Fruit fly (Drosophila melanogaster) whole organism, embryonic: Measurements from ENCODE around the gene CG3347.
A peak's percentile ranks its signal among the peaks of the same experiment; 100 is the strongest.

Source experiments
- Awh ChIP-seq: fragments of 200-800 bp; sonication (Bioruptor generic); IDR thresholded peaks from 2 replicates; pipeline ENCODE4, ENCODE4 v1.3.6; 2022; ENCODE audit warnings: missing biosample characterization, missing genetic modification characterization
- Blimp-1 ChIP-seq: fragments of 200-800 bp; sonication (Bioruptor generic); optimal IDR thresholded peaks from 3 replicates; lab custom pipeline; 2018; ENCODE audit warnings: missing biosample characterization, missing genetic modification characterization, mild to moderate bottlenecking, moderate library complexity, missing genetic modification reagents
- CG10321 ChIP-seq: fragments of 200-800 bp; sonication (Bioruptor generic); IDR thresholded peaks from 2 replicates; pipeline ENCODE4 v1.3.6; 2022; ENCODE audit warnings: missing biosample characterization, missing genetic modification characterization
- CG10462 ChIP-seq: fragments of 200-800 bp; sonication (Bioruptor generic); optimal IDR thresholded peaks from 2 replicates; lab custom pipeline; 2016; ENCODE audit warnings: missing biosample characterization, missing genetic modification characterization
- CG11247 ChIP-seq: fragments of 200-800 bp; sonication (Bioruptor generic); IDR thresholded peaks from 2 replicates; pipeline ENCODE4 v1.3.6; 2022; ENCODE audit warnings: missing biosample characterization, missing genetic modification characterization
- CG11456 ChIP-seq: fragments of 200-800 bp; sonication (Bioruptor generic); IDR thresholded peaks from 3 replicates; pipeline ENCODE4 v1.3.6; 2022; ENCODE audit warnings: missing biosample characterization, missing genetic modification characterization
- CG11696 ChIP-seq: fragments of 200-800 bp; sonication (Bioruptor generic); IDR thresholded peaks from 2 replicates; pipeline ENCODE4 v1.3.6; 2022; ENCODE audit warnings: missing biosample characterization, missing genetic modification characterization
- CG13775 ChIP-seq: fragments of 200-800 bp; sonication (Bioruptor generic); optimal IDR thresholded peaks from 3 replicates; lab custom pipeline; 2017; ENCODE audit warnings: missing biosample characterization, mild to moderate bottlenecking, missing genetic modification characterization
- CG14860 ChIP-seq: fragments of 200-800 bp; sonication (Bioruptor generic); IDR thresholded peaks from 3 replicates; pipeline ENCODE4 v1.3.6; 2022; ENCODE audit warnings: missing biosample characterization, missing genetic modification characterization; ENCODE audit not compliant: partially characterized antibody
- CG1529 ChIP-seq: fragments of 200-800 bp; sonication (Bioruptor generic); optimal IDR thresholded peaks from 3 replicates; lab custom pipeline; 2018; ENCODE audit warnings: missing biosample characterization, missing genetic modification characterization
- CG15479 ChIP-seq: fragments of 200-800 bp; sonication (Bioruptor generic); optimal IDR thresholded peaks from 3 replicates; lab custom pipeline; 2019; ENCODE audit warnings: missing biosample characterization, mild to moderate bottlenecking, missing genetic modification characterization, moderate library complexity
- CG15696 ChIP-seq: fragments of 200-800 bp; sonication (Bioruptor generic); optimal IDR thresholded peaks from 2 replicates; lab custom pipeline; 2019; ENCODE audit warnings: missing biosample characterization, mild to moderate bottlenecking, missing genetic modification characterization, moderate library complexity
- CG17186 ChIP-seq: fragments of 200-800 bp; sonication (Bioruptor generic); optimal IDR thresholded peaks from 3 replicates; lab custom pipeline; 2017; ENCODE audit warnings: missing biosample characterization, missing genetic modification reagents, missing genetic modification characterization
- CG17385 ChIP-seq: fragments of 200-800 bp; sonication (Bioruptor generic); optimal IDR thresholded peaks from 3 replicates; lab custom pipeline; 2018; ENCODE audit warnings: missing biosample characterization, mild to moderate bottlenecking, missing genetic modification characterization
- CG2875 ChIP-seq: fragments of 200-800 bp; sonication (Bioruptor generic); optimal IDR thresholded peaks from 2 replicates; lab custom pipeline; 2017; ENCODE audit warnings: missing biosample characterization, mild to moderate bottlenecking, missing genetic modification characterization, missing genetic modification reagents
- CG2889 ChIP-seq: fragments of 200-800 bp; sonication (Bioruptor generic); IDR thresholded peaks from 3 replicates; pipeline ENCODE4 v1.3.6; 2022; ENCODE audit warnings: missing biosample characterization, missing genetic modification characterization
- CG3065 ChIP-seq: fragments of 200-800 bp; sonication (Bioruptor generic); optimal IDR thresholded peaks from 2 replicates; lab custom pipeline; 2016; ENCODE audit warnings: missing biosample characterization, missing genetic modification characterization
- CG31441 ChIP-seq: fragments of 200-800 bp; sonication (Bioruptor generic); IDR thresholded peaks from 2 replicates; pipeline ENCODE4 v1.3.6; 2022; ENCODE audit warnings: missing biosample characterization, missing genetic modification characterization
- CG34422 ChIP-seq: fragments of 200-800 bp; sonication (Bioruptor generic); IDR thresholded peaks from 3 replicates; pipeline ENCODE4 v1.3.6; 2022; ENCODE audit warnings: missing biosample characterization, missing genetic modification characterization
- CG4282 ChIP-seq: fragments of 200-800 bp; sonication (Bioruptor generic); optimal IDR thresholded peaks from 2 replicates; lab custom pipeline; 2016; ENCODE audit warnings: missing biosample characterization, missing genetic modification characterization
- CG4360 ChIP-seq: fragments of 200-800 bp; sonication (Bioruptor generic); IDR thresholded peaks from 2 replicates; pipeline ENCODE4 v1.3.6; 2022; ENCODE audit warnings: missing biosample characterization, missing genetic modification characterization
- CG4730 ChIP-seq: fragments of 200-800 bp; sonication (Bioruptor generic); IDR thresholded peaks from 2 replicates; pipeline ENCODE4 v1.3.6; 2022; ENCODE audit warnings: missing biosample characterization, missing genetic modification characterization
- CG8281 ChIP-seq: fragments of 200-800 bp; sonication (Bioruptor generic); optimal IDR thresholded peaks from 2 replicates; lab custom pipeline; 2018; ENCODE audit warnings: missing biosample characterization, mild to moderate bottlenecking, missing genetic modification characterization, moderate library complexity
- CG8924 ChIP-seq: fragments of 200-800 bp; optimal IDR thresholded peaks from 3 replicates; lab custom pipeline; 2019; ENCODE audit warnings: missing biosample characterization, mild to moderate bottlenecking, missing genetic modification characterization, moderate library complexity
- CG9437 ChIP-seq: fragments of 200-800 bp; sonication (Bioruptor generic); optimal IDR thresholded peaks from 2 replicates; lab custom pipeline; 2018; ENCODE audit warnings: missing biosample characterization, mild to moderate bottlenecking, missing genetic modification characterization
- CG9817 ChIP-seq: fragments of 200-800 bp; sonication (Bioruptor generic); optimal IDR thresholded peaks from 2 replicates; lab custom pipeline; 2018; ENCODE audit warnings: missing biosample characterization, mild to moderate bottlenecking, missing genetic modification characterization, moderate library complexity
- CG9876 ChIP-seq: fragments of 200-800 bp; sonication (Bioruptor generic); optimal IDR thresholded peaks from 2 replicates; lab custom pipeline; 2016; ENCODE audit warnings: missing biosample characterization, missing genetic modification characterization
- Dbx ChIP-seq: fragments of 200-800 bp; sonication (Bioruptor generic); IDR thresholded peaks from 3 replicates; pipeline ENCODE4 v1.3.6; 2022; ENCODE audit warnings: missing biosample characterization, missing genetic modification characterization
- E2f1 ChIP-seq: fragments of 200-800 bp; sonication (Bioruptor generic); IDR thresholded peaks from 2 replicates; pipeline ENCODE4 v1.3.6; 2022; ENCODE audit warnings: missing biosample characterization, missing genetic modification characterization
- ERR ChIP-seq: fragments of 200-800 bp; sonication (Bioruptor generic); optimal IDR thresholded peaks from 2 replicates; lab custom pipeline; 2016; ENCODE audit warnings: missing biosample characterization, missing genetic modification characterization
- H2.0 ChIP-seq: fragments of 200-800 bp; sonication (Bioruptor generic); IDR thresholded peaks from 2 replicates; pipeline ENCODE4 v1.3.6; 2022; ENCODE audit warnings: missing biosample characterization, missing genetic modification characterization
- HLH3B ChIP-seq: fragments of 200-800 bp; sonication (Bioruptor generic); IDR thresholded peaks from 2 replicates; pipeline ENCODE4 v1.3.6; 2022; ENCODE audit warnings: missing biosample characterization, missing genetic modification characterization
- MESR4 ChIP-seq: fragments of 200-800 bp; sonication (Bioruptor generic); optimal IDR thresholded peaks from 2 replicates; lab custom pipeline; 2018; ENCODE audit warnings: missing biosample characterization, mild to moderate bottlenecking, missing genetic modification characterization, moderate library complexity
- NC2α ChIP-seq: fragments of 200-800 bp; sonication (Bioruptor generic); optimal IDR thresholded peaks from 2 replicates; lab custom pipeline; 2016; ENCODE audit warnings: missing biosample characterization, missing genetic modification characterization
- Six4 ChIP-seq: fragments of 200-800 bp; sonication (Bioruptor generic); optimal IDR thresholded peaks from 2 replicates; lab custom pipeline; 2016; ENCODE audit warnings: missing biosample characterization, missing genetic modification characterization
- Trl ChIP-seq, 3 experiments: fragments of >200 bp in 2 of 3; fragments of 200-800 bp in 1 of 3; sonication (Bioruptor generic) in 1 of 3; optimal IDR thresholded peaks; 2 replicates in 1 of 3; 3 replicates in 2 of 3; lab custom pipeline; 2016 to 2017; ENCODE audit warnings: missing biosample characterization in 1 of 3, missing genetic modification characterization in 1 of 3
- amos ChIP-seq: fragments of 200-800 bp; sonication (Bioruptor generic); IDR thresholded peaks from 2 replicates; pipeline ENCODE4 v1.3.6; 2022; ENCODE audit warnings: missing biosample characterization, missing genetic modification characterization; ENCODE audit not compliant: partially characterized antibody
- dm ChIP-seq: fragments of 200-800 bp; sonication (Bioruptor generic); optimal IDR thresholded peaks from 3 replicates; lab custom pipeline; 2016; ENCODE audit warnings: missing biosample characterization, missing genetic modification characterization
- esg ChIP-seq: fragments of 200-800 bp; sonication (Bioruptor generic); conservative IDR thresholded peaks from 2 replicates; pipeline ENCODE4 v1.3.6; 2022; ENCODE audit warnings: missing biosample characterization, missing genetic modification characterization
- fd102C ChIP-seq: fragments of 200-800 bp; sonication (Bioruptor generic); optimal IDR thresholded peaks from 2 replicates; lab custom pipeline; 2018; ENCODE audit warnings: missing biosample characterization, mild to moderate bottlenecking, missing genetic modification characterization, moderate library complexity
- fru ChIP-seq: fragments of >200 bp; optimal IDR thresholded peaks from 2 replicates; lab custom pipeline; 2017
- gcm ChIP-seq: fragments of 200-800 bp; sonication (Bioruptor generic); optimal IDR thresholded peaks from 2 replicates; lab custom pipeline; 2019; ENCODE audit warnings: missing biosample characterization, mild to moderate bottlenecking, missing genetic modification characterization, moderate library complexity
- gfzf ChIP-seq: fragments of 200-800 bp; sonication (Bioruptor generic); optimal IDR thresholded peaks from 2 replicates; lab custom pipeline; 2016; ENCODE audit warnings: missing biosample characterization, mild to moderate bottlenecking, missing genetic modification characterization, moderate library complexity
- nerfin-1 ChIP-seq: fragments of 200-800 bp; sonication (Bioruptor generic); optimal IDR thresholded peaks from 3 replicates; lab custom pipeline; 2019; ENCODE audit warnings: missing biosample characterization, mild to moderate bottlenecking, missing genetic modification characterization, moderate library complexity
- onecut ChIP-seq: fragments of 200-800 bp; sonication (Bioruptor generic); IDR thresholded peaks from 2 replicates; pipeline ENCODE4 v1.3.6; 2022; ENCODE audit warnings: missing biosample characterization, missing genetic modification characterization
- run ChIP-seq: fragments of 200-800 bp; sonication (Bioruptor generic); optimal IDR thresholded peaks from 3 replicates; lab custom pipeline; 2018; ENCODE audit warnings: missing biosample characterization, mild to moderate bottlenecking, missing genetic modification characterization
- sens ChIP-seq: fragments of 200-800 bp; sonication (Bioruptor generic); peaks from one replicate; lab custom pipeline; 2016; ENCODE audit warnings: missing biosample characterization, missing genetic modification characterization
- shn ChIP-seq: fragments of 200-800 bp; sonication (Bioruptor generic); optimal IDR thresholded peaks from 3 replicates; lab custom pipeline; 2016; ENCODE audit warnings: missing biosample characterization, missing genetic modification characterization
- toy ChIP-seq: fragments of 200-800 bp; sonication (Bioruptor generic); IDR thresholded peaks from 2 replicates; pipeline ENCODE4 v1.3.6; 2022; ENCODE audit warnings: missing biosample characterization, missing genetic modification characterization
- zf30C ChIP-seq: fragments of 200-800 bp; sonication (Bioruptor generic); optimal IDR thresholded peaks from 3 replicates; lab custom pipeline; 2018; ENCODE audit warnings: missing biosample characterization, mild to moderate bottlenecking, missing genetic modification characterization

CG3347 gene

DNA sequence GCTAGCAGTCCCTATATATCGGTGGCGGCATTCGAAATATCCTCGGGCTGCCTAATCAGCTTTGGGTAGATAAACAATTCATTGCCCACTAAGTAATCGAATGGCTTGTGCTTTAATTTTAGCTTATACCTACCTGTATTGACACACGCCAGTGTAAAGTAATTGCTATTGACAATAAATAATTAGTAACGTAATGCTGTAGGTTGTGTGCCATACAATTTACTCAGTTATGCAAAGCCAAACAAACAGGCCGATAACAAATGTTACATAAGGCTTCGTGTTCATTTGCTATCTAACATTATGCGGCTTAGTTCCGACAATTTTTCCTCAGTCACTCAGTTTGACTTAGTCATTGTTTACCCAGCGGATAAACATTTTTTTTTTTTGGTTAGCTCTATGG is 40.5 kb upstream of the CG3347 start (continued):
- TF ChIP-seq zf30C (GFP tag; lab: Kevin White, UChicago) = no peak
- no peak for TF ChIP-seq CG17186 (GFP tag; lab: Kevin White, UChicago)
- no peak for TF ChIP-seq Trl (optimal IDR thresholded peaks at IDR 0.05; lab: Kevin White, UChicago)
- no peak for TF ChIP-seq Trl (GFP tag; optimal IDR thresholded peaks at IDR 0.05; lab: Kevin White, UChicago)
- no peak for TF ChIP-seq CG14860 (GFP tag; lab: Robert Waterston, UW)
- no peak for TF ChIP-seq CG2889 (GFP tag; lab: Robert Waterston, UW)
- no peak for TF ChIP-seq MESR4
- no peak for TF ChIP-seq CG9876 (GFP tag; lab: Kevin White, UChicago)
- no peak for TF ChIP-seq esg (GFP tag; lab: Robert Waterston, UW)
- TF ChIP-seq toy (GFP tag; lab: Robert Waterston, UW) = 0 out of 2 replicates have a peak, but pooled peaks have one; percentile 32
- no peak for TF ChIP-seq CG10462 (GFP tag; lab: Kevin White, UChicago)
- no peak for TF ChIP-seq CG4730
- no peak for TF ChIP-seq amos
- peak; percentile 39 for TF ChIP-seq CG8281 (tag; lab: Kevin White, UChicago)
- TF ChIP-seq CG4282 (GFP tag; lab: Kevin White, UChicago) = no peak
- no peak for TF ChIP-seq CG4360 (GFP tag; lab: Robert Waterston, UW)
- no peak for TF ChIP-seq Dbx (GFP tag; lab: Robert Waterston, UW)
- TF ChIP-seq CG10321 (GFP tag; lab: Robert Waterston, UW) = no peak
- no peak for TF ChIP-seq NC2α (GFP tag; lab: Kevin White, UChicago)
- no peak for TF ChIP-seq CG11456 (GFP tag; lab: Robert Waterston, UW)
- TF ChIP-seq sens (GFP tag; lab: Kevin White, UChicago) = peak; percentile 44
- TF ChIP-seq run (tag; lab: Kevin White, UChicago) = no peak
- no peak for TF ChIP-seq shn (GFP tag; lab: Kevin White, UChicago)
- TF ChIP-seq HLH3B (GFP tag; lab: Robert Waterston, UW) = no peak
- no peak for TF ChIP-seq onecut (GFP tag; lab: Robert Waterston, UW)
- TF ChIP-seq E2f1 (GFP tag; lab: Robert Waterston, UW) = no peak
- no peak for TF ChIP-seq CG9437
- TF ChIP-seq CG3065 (GFP tag; lab: Kevin White, UChicago) = no peak
- TF ChIP-seq CG31441 (GFP tag; lab: Robert Waterston, UW) = 0 out of 2 replicates have a peak, but pooled peaks have one; percentile 22
- no peak for TF ChIP-seq CG34422
- TF ChIP-seq CG9817 (tag; lab: Kevin White, UChicago) = no peak
- no peak for TF ChIP-seq Blimp-1 (GFP tag; lab: Kevin White, UChicago)
- TF ChIP-seq gfzf (GFP tag; lab: Kevin White, UChicago) = no peak
- TF ChIP-seq Awh (GFP tag; lab: Robert Waterston, UW) = peak; percentile 70; the same call in 1 of the 2 replicates
- no peak for TF ChIP-seq ERR (GFP tag; lab: Kevin White, UChicago)
- no peak for TF ChIP-seq CG17385
- TF ChIP-seq CG15696 (tag; lab: Kevin White, UChicago) = peak; percentile 1
- TF ChIP-seq CG11696 (GFP tag; lab: Robert Waterston, UW) = 0 out of 2 replicates have a peak, but pooled peaks have one; percentile 31
- TF ChIP-seq H2.0 (GFP tag; lab: Robert Waterston, UW) = no peak
- TF ChIP-seq CG8924 (tag; lab: Kevin White, UChicago) = no peak
- TF ChIP-seq Six4 (GFP tag; lab: Kevin White, UChicago) = no peak
- TF ChIP-seq CG11247 (GFP tag; lab: Robert Waterston, UW) = no peak
- no peak for TF ChIP-seq fru (lab: Kevin White, UChicago)
- TF ChIP-seq gcm (GFP tag; lab: Kevin White, UChicago) = no peak
- TF ChIP-seq CG15479 (GFP tag; lab: Kevin White, UChicago) = no peak
- TF ChIP-seq dm = no peak
- TF ChIP-seq CG13775 (GFP tag; lab: Kevin White, UChicago) = no peak
- no peak for TF ChIP-seq fd102C (GFP tag; lab: Kevin White, UChicago)
- TF ChIP-seq CG1529 = no peak
- no peak for TF ChIP-seq CG2875 (GFP tag; lab: Kevin White, UChicago)
- TF ChIP-seq nerfin-1 (tag; lab: Kevin White, UChicago) = no peak
